Fruit fly (Drosophila melanogaster): ENCODE data around the gene PIG-Wb.

dm6 chr3L:1771658-1772057, 33.8 kb upstream of the PIG-Wb start, which contains the start of gene Dhc62B:
- TF ChIP-seq eg (GFP tag; IDR thresholded peaks at IDR 0.05) (no peak), CG6163 (GFP tag; IDR thresholded peaks at IDR 0.05) (no peak), CG6792 (GFP tag; optimal IDR thresholded peaks at IDR 0.05) (no peak), Blimp-1 (GFP tag; optimal IDR thresholded peaks at IDR 0.05) (no peak), net (GFP tag; optimal IDR thresholded peaks at IDR 0.05) (no peak), Hr39 (GFP tag; optimal IDR thresholded peaks at IDR 0.05) (no peak), fd85E (GFP tag; optimal IDR thresholded peaks at IDR 0.05) (no peak), lz (GFP tag; optimal IDR thresholded peaks at IDR 0.05) (no peak), Ets21C (GFP tag; optimal IDR thresholded peaks at IDR 0.05) (no peak), Eip75B (GFP tag; optimal IDR thresholded peaks at IDR 0.05) (no peak)
